Fruit fly (Drosophila melanogaster) whole organism, adult: ENCODE data around the gene Alh.

Source experiments
- CG33017 ChIP-seq: fragments of 200-800 bp; sonication (Bioruptor generic); optimal IDR thresholded peaks from 2 replicates; lab custom pipeline; 2018; ENCODE audit warnings: missing biosample characterization, mild to moderate bottlenecking, missing genetic modification characterization, moderate library complexity
- cnc ChIP-seq, 2 experiments: fragments of >200 bp; optimal IDR thresholded peaks; 2 replicates each; lab custom pipeline; 2017
- kay ChIP-seq: fragments of 200-800 bp; sonication (Bioruptor generic); peaks from one replicate; lab custom pipeline; 2016; ENCODE audit warnings: missing biosample characterization, missing genetic modification characterization, borderline replicate concordance
- toe ChIP-seq: fragments of 200-800 bp; sonication (Bioruptor generic); optimal IDR thresholded peaks from 2 replicates; lab custom pipeline; 2016; ENCODE audit warnings: missing biosample characterization, missing genetic modification characterization

DNA sequence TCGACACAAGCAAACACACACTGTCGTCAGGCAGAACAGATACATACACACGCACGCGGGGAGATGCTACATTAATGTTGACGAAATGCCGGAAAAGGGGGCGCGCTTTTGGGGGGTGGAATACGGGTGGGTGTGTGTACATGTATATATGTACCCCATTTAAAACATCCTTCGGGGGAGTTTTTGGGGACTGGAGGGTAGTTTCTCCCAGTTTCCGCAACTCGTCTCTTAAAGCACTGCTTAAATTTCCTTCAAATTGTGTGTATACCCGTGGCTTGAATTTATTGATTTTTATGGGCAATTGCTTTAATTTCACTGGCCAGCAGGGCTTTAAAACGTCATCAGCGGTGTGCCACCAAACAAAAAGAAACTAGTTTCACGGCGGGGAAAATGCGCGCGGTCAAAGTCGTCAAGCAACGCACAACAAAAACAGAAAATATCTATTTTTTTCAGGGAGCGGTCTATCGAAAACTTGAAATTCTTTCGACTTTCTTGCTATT lies 862 bp downstream of the Alh start:
- no peak for TF ChIP-seq toe (GFP tag; lab: Kevin White, UChicago)
- no peak for TF ChIP-seq cnc (optimal IDR thresholded peaks at IDR 0.05; lab: Kevin White, UChicago)
- TF ChIP-seq kay: no peak
- TF ChIP-seq CG33017 (tag; lab: Kevin White, UChicago): no peak
